Fruit fly (Drosophila melanogaster): Measurements from ENCODE around the gene Marcal1.
A peak's percentile ranks its signal among the peaks of the same experiment; 100 is the strongest.

Gene Marcal1

dm6 chr2L:4915715-4916153 lies 39.6 kb upstream of the Marcal1 start (continued):
- TF ChIP-seq CG30431 (GFP tag; optimal IDR thresholded peaks at IDR 0.05): peak; percentile 11
- no peak for TF ChIP-seq Opbp (GFP tag; IDR thresholded peaks at IDR 0.05; ENCODE audit: partially characterized antibody)
- peak; percentile 22; the same call in 1 of the 2 replicates for TF ChIP-seq Drgx (GFP tag; IDR thresholded peaks at IDR 0.05)
- TF ChIP-seq gro (GFP tag; optimal IDR thresholded peaks at IDR 0.05): no peak

dm6 chr2L:4916738-4917137 lies 38.6 kb upstream of the Marcal1 start:
- TF ChIP-seq gce (GFP tag; IDR thresholded peaks at IDR 0.05) (no peak), CG9727 (GFP tag; optimal IDR thresholded peaks at IDR 0.05) (no peak), ase (GFP tag; IDR thresholded peaks at IDR 0.05) (no peak), CG10462 (GFP tag; optimal IDR thresholded peaks at IDR 0.05) (no peak), CHES-1-like (GFP tag; optimal IDR thresholded peaks at IDR 0.05) (no peak), NFAT (GFP tag; IDR thresholded peaks at IDR 0.05) (no peak)

dm6 chr2L:4928340-4928739 lies 27.0 kb upstream of the Marcal1 start:
- TF ChIP-seq CG13894 (tag; optimal IDR thresholded peaks at IDR 0.05) (peak; percentile 100), sim (GFP tag; IDR thresholded peaks at IDR 0.05) (0 out of 2 replicates have a peak, but pooled peaks have one; percentile 25), mam (GFP tag; optimal IDR thresholded peaks at IDR 0.05) (no peak), Dek (tag; optimal IDR thresholded peaks at IDR 0.05) (no peak), CG13296 (GFP tag; optimal IDR thresholded peaks at IDR 0.05) (no peak), CG6683 (GFP tag; optimal IDR thresholded peaks at IDR 0.05) (no peak), CG6791 (GFP tag; IDR thresholded peaks at IDR 0.05; ENCODE audit: partially characterized antibody) (no peak), CG8765 (GFP tag; IDR thresholded peaks at IDR 0.05) (no peak), CG14965 (GFP tag; optimal IDR thresholded peaks at IDR 0.05; ENCODE audit: borderline replicate concordance) (no peak), Hand (GFP tag; optimal IDR thresholded peaks at IDR 0.05) (no peak), gem (tag; optimal IDR thresholded peaks at IDR 0.05) (no peak), Side (GFP tag; optimal IDR thresholded peaks at IDR 0.05) (no peak), CG3407 (GFP tag; optimal IDR thresholded peaks at IDR 0.05) (no peak), CG13123 (GFP tag; optimal IDR thresholded peaks at IDR 0.05) (no peak), CG30020 (tag; optimal IDR thresholded peaks at IDR 0.05) (no peak), Vsx1 (GFP tag; optimal IDR thresholded peaks at IDR 0.05) (no peak), tna (GFP tag; IDR thresholded peaks at IDR 0.05; ENCODE audit: partially characterized antibody) (no peak), CG13287 (GFP tag; IDR thresholded peaks at IDR 0.05; ENCODE audit: partially characterized antibody) (no peak), dan (GFP tag; IDR thresholded peaks at IDR 0.05) (no peak), mirr (GFP tag; optimal IDR thresholded peaks at IDR 0.05) (no peak), Dbx (GFP tag; IDR thresholded peaks at IDR 0.05) (peak; percentile 57; the same call in 1 of the 3 replicates), CG14860 (GFP tag; IDR thresholded peaks at IDR 0.05; ENCODE audit: partially characterized antibody) (no peak), CG15479 (GFP tag; optimal IDR thresholded peaks at IDR 0.05) (no peak), CG17361 (GFP tag; IDR thresholded peaks at IDR 0.05) (no peak), lilli (GFP tag; optimal IDR thresholded peaks at IDR 0.05) (no peak), CG9215 (GFP tag; IDR thresholded peaks at IDR 0.05) (no peak), CG7357 (GFP tag; IDR thresholded peaks at IDR 0.05) (no peak), Atf3 (GFP tag; optimal IDR thresholded peaks at IDR 0.05) (no peak), CG1529 (GFP tag; optimal IDR thresholded peaks at IDR 0.05) (no peak), onecut (GFP tag; IDR thresholded peaks at IDR 0.05) (no peak), lmd (GFP tag; IDR thresholded peaks at IDR 0.05) (no peak), CG11723 (GFP tag; optimal IDR thresholded peaks at IDR 0.05) (no peak), CG6175 (GFP tag; IDR thresholded peaks at IDR 0.05) (no peak), bigmax (GFP tag; optimal IDR thresholded peaks at IDR 0.05) (no peak), pho (GFP tag; optimal IDR thresholded peaks at IDR 0.05) (no peak), Fer1 (GFP tag; optimal IDR thresholded peaks at IDR 0.05) (peak; percentile 79), CG17829 (tag; optimal IDR thresholded peaks at IDR 0.05) (no peak), sc (optimal IDR thresholded peaks at IDR 0.05) (no peak), sc (GFP tag; optimal IDR thresholded peaks at IDR 0.05) (no peak)

Measured in whole organism, embryonic.